Worm (Caenorhabditis elegans) whole organism, young adult: ENCODE results near the gene best-7.

Experiments used
- B0019.2 ChIP-seq: fragments of 200-800 bp; sonication (Bioruptor generic); conservative IDR thresholded peaks from 2 replicates; pipeline ENCODE4 v1.3.6; 2022; ENCODE audit warnings: missing genetic modification reagents, missing genetic modification characterization, missing compliant biosample characterization
- B0336.3 ChIP-seq: fragments of 200-800 bp; sonication (Bioruptor generic); IDR thresholded peaks from 2 replicates; pipeline ENCODE4 v1.3.6; 2022; ENCODE audit warnings: missing genetic modification characterization, missing compliant biosample characterization
- C06A6.2 ChIP-seq: fragments of 200-800 bp; sonication (Bioruptor generic); conservative IDR thresholded peaks from 2 replicates; pipeline ENCODE4 v1.3.6; 2022; ENCODE audit warnings: missing genetic modification characterization, missing compliant biosample characterization
- C17E4.6 ChIP-seq: fragments of 200-800 bp; sonication (Bioruptor generic); IDR thresholded peaks from 2 replicates; pipeline ENCODE4 v1.3.6; 2022; ENCODE audit warnings: missing genetic modification reagents, missing genetic modification characterization, missing compliant biosample characterization
- F22D6.2 ChIP-seq: sonication (generic microtip); optimal IDR thresholded peaks from 2 replicates; lab custom pipeline; 2016; ENCODE audit warnings: mild to moderate bottlenecking, missing genetic modification characterization, missing compliant biosample characterization
- F23B12.7 ChIP-seq: sonication (generic microtip); optimal IDR thresholded peaks from 2 replicates; lab custom pipeline; 2017; ENCODE audit warnings: missing genetic modification characterization, mild to moderate bottlenecking, missing compliant biosample characterization, antibody characterized with exemption, moderate library complexity; ENCODE audit not compliant: insufficient read depth
- F49E8.2 ChIP-seq: sonication (generic microtip); optimal IDR thresholded peaks from 3 replicates; lab custom pipeline; 2017; ENCODE audit warnings: missing genetic modification characterization, mild to moderate bottlenecking, missing compliant biosample characterization, antibody characterized with exemption, moderate library complexity; ENCODE audit not compliant: insufficient read depth
- F52B5.7 ChIP-seq: sonication (generic microtip); optimal IDR thresholded peaks from 2 replicates; lab custom pipeline; 2016; ENCODE audit warnings: mild to moderate bottlenecking, missing genetic modification characterization, missing compliant biosample characterization
- Y53G8AR.9 ChIP-seq: fragments of 200-800 bp; sonication (Bioruptor generic); conservative IDR thresholded peaks from 2 replicates; pipeline ENCODE4 v1.3.6; 2022; ENCODE audit warnings: missing genetic modification reagents, missing genetic modification characterization, missing compliant biosample characterization
- Y56A3A.18 ChIP-seq: fragments of 200-800 bp; sonication (Bioruptor generic); IDR thresholded peaks from 2 replicates; pipeline ENCODE4 v1.3.6; 2022; ENCODE audit warnings: missing genetic modification reagents, missing genetic modification characterization, missing compliant biosample characterization
- Y67H2A.10 ChIP-seq: fragments of 200-800 bp; sonication (Bioruptor generic); conservative IDR thresholded peaks from 2 replicates; pipeline ENCODE4 v1.3.6; 2022; ENCODE audit warnings: missing genetic modification reagents, missing genetic modification characterization, missing compliant biosample characterization
- akir-1 ChIP-seq: fragments of 200-800 bp; sonication (Bioruptor generic); optimal IDR thresholded peaks from 2 replicates; lab custom pipeline; 2018; ENCODE audit warnings: mild to moderate bottlenecking, missing genetic modification characterization, moderate library complexity, missing compliant biosample characterization
- aptf-2 ChIP-seq: fragments of 200-800 bp; sonication (Bioruptor generic); conservative IDR thresholded peaks from 2 replicates; pipeline ENCODE4 v1.3.6; 2022; ENCODE audit warnings: missing genetic modification reagents, missing genetic modification characterization, missing compliant biosample characterization
- aptf-3 ChIP-seq: fragments of 200-800 bp; sonication (Bioruptor generic); IDR thresholded peaks from 2 replicates; pipeline ENCODE4 v1.3.6; 2022; ENCODE audit warnings: missing genetic modification characterization, missing compliant biosample characterization
- attf-3 ChIP-seq: fragments of 200-800 bp; sonication (Bioruptor generic); conservative IDR thresholded peaks from 2 replicates; pipeline ENCODE4 v1.3.6; 2022; ENCODE audit warnings: missing genetic modification reagents, missing genetic modification characterization, missing compliant biosample characterization
- bed-1 ChIP-seq: fragments of 200-800 bp; sonication (Bioruptor generic); IDR thresholded peaks from 2 replicates; pipeline ENCODE4 v1.3.6; 2022; ENCODE audit warnings: missing genetic modification reagents, missing genetic modification characterization, missing compliant biosample characterization
- bed-2 ChIP-seq: fragments of 200-800 bp; sonication (Bioruptor generic); IDR thresholded peaks from 2 replicates; pipeline ENCODE4 v1.3.6; 2022; ENCODE audit warnings: missing genetic modification reagents, missing genetic modification characterization, missing compliant biosample characterization
- cebp-1 ChIP-seq, 2 experiments: fragments of 200-800 bp in 1 of 2; sonication (Bioruptor generic) in 1 of 2; sonication (generic microtip) in 1 of 2; IDR thresholded peaks in 1 of 2; optimal IDR thresholded peaks in 1 of 2; 2 replicates each; pipeline versions ENCODE4 v1.3.6 to Lab custom; 2017 to 2022; ENCODE audit warnings: missing compliant biosample characterization in 2 of 2, missing genetic modification characterization in 2 of 2, mild to moderate bottlenecking in 1 of 2, missing genetic modification reagents in 1 of 2, moderate library complexity in 1 of 2
- chd-7 ChIP-seq: sonication (generic microtip); optimal IDR thresholded peaks from 2 replicates; lab custom pipeline; 2016; ENCODE audit warnings: mild to moderate bottlenecking, missing genetic modification characterization, moderate library complexity, missing compliant biosample characterization
- dpff-1 ChIP-seq: sonication (generic microtip); optimal IDR thresholded peaks from 2 replicates; lab custom pipeline; 2017; ENCODE audit warnings: mild to moderate bottlenecking, missing genetic modification characterization, missing compliant biosample characterization
- egl-18 ChIP-seq: fragments of 200-800 bp; sonication (Bioruptor generic); IDR thresholded peaks from 2 replicates; pipeline ENCODE4 v1.3.6; 2022; ENCODE audit warnings: missing genetic modification reagents, missing genetic modification characterization, missing compliant biosample characterization
- ekl-4 ChIP-seq: fragments of 200-800 bp; sonication (Bioruptor generic); IDR thresholded peaks from 2 replicates; pipeline ENCODE4 v1.3.6; 2022; ENCODE audit warnings: missing genetic modification reagents, missing genetic modification characterization, missing compliant biosample characterization
- fkh-3 ChIP-seq: sonication (generic microtip); optimal IDR thresholded peaks from 2 replicates; lab custom pipeline; 2016; ENCODE audit warnings: mild to moderate bottlenecking, missing genetic modification characterization, missing compliant biosample characterization
- gei-17 ChIP-seq: fragments of 200-800 bp; sonication (Bioruptor generic); optimal IDR thresholded peaks from 2 replicates; lab custom pipeline; 2018; ENCODE audit warnings: mild to moderate bottlenecking, missing genetic modification characterization, missing compliant biosample characterization
- hmg-1.2 ChIP-seq: fragments of 200-800 bp; sonication (Bioruptor generic); IDR thresholded peaks from 2 replicates; pipeline ENCODE4 v1.3.6; 2022; ENCODE audit warnings: missing genetic modification reagents, missing genetic modification characterization, missing compliant biosample characterization
- let-526 ChIP-seq: fragments of 200-800 bp; sonication (Bioruptor generic); IDR thresholded peaks from 2 replicates; pipeline ENCODE4 v1.3.6; 2022; ENCODE audit warnings: missing genetic modification reagents, missing genetic modification characterization, missing compliant biosample characterization
- lin-26 ChIP-seq: fragments of 200-800 bp; sonication (Bioruptor generic); IDR thresholded peaks from 2 replicates; pipeline ENCODE4 v1.3.6; 2022; ENCODE audit warnings: missing genetic modification reagents, missing genetic modification characterization, missing compliant biosample characterization
- madf-3 ChIP-seq: fragments of 200-800 bp; sonication (Bioruptor generic); IDR thresholded peaks from 2 replicates; pipeline ENCODE4 v1.3.6; 2022; ENCODE audit warnings: missing genetic modification reagents, missing genetic modification characterization, missing compliant biosample characterization
- mxl-1 ChIP-seq: sonication (generic microtip); optimal IDR thresholded peaks from 2 replicates; lab custom pipeline; 2016; ENCODE audit warnings: missing genetic modification characterization, missing compliant biosample characterization
- nfya-2 ChIP-seq: fragments of 200-800 bp; sonication (Bioruptor generic); IDR thresholded peaks from 2 replicates; pipeline ENCODE4 v1.3.6; 2022; ENCODE audit warnings: missing genetic modification reagents, missing genetic modification characterization, missing compliant biosample characterization
- nhr-179 ChIP-seq: sonication (generic microtip); optimal IDR thresholded peaks from 2 replicates; lab custom pipeline; 2016; ENCODE audit warnings: mild to moderate bottlenecking, missing genetic modification characterization, missing compliant biosample characterization
- nhr-80 ChIP-seq: sonication (generic microtip); optimal IDR thresholded peaks from 2 replicates; lab custom pipeline; 2016; ENCODE audit warnings: missing genetic modification characterization, missing compliant biosample characterization
- repo-1 ChIP-seq: sonication (generic microtip); optimal IDR thresholded peaks from 2 replicates; lab custom pipeline; 2017; ENCODE audit warnings: mild to moderate bottlenecking, missing genetic modification characterization, missing compliant biosample characterization
- rpc-1 ChIP-seq, 2 experiments: fragments of 150-350 bp in 1 of 2; sonication (generic microtip) in 1 of 2; optimal IDR thresholded peaks; 2 replicates each; lab custom pipeline; 2014 to 2018; ENCODE audit warnings: missing biosample characterization in 1 of 2, missing genetic modification characterization in 1 of 2, missing genetic modification reagents in 1 of 2, missing genotype in 1 of 2
- sea-2 ChIP-seq: fragments of 200-800 bp; sonication (Bioruptor generic); IDR thresholded peaks from 2 replicates; pipeline ENCODE4 v1.3.6; 2022; ENCODE audit warnings: missing genetic modification characterization, missing compliant biosample characterization
- snpc-4 ChIP-seq, 5 experiments: fragments of 150-350 bp in 1 of 5; sonication (generic microtip) in 4 of 5; optimal IDR thresholded peaks; 2 replicates each; lab custom pipeline; 2014 to 2018; ENCODE audit warnings: missing genetic modification characterization in 5 of 5, missing biosample characterization in 3 of 5, antibody characterized with exemption in 2 of 5, mild to moderate bottlenecking in 2 of 5, missing compliant biosample characterization in 2 of 5, missing genotype in 2 of 5, moderate library complexity in 2 of 5, missing genetic modification reagents in 1 of 5
- somi-1 ChIP-seq: fragments of 200-800 bp; sonication (Bioruptor generic); optimal IDR thresholded peaks from 2 replicates; lab custom pipeline; 2018; ENCODE audit warnings: mild to moderate bottlenecking, missing genetic modification characterization, missing compliant biosample characterization
- unc-130 ChIP-seq: sonication (generic microtip); optimal IDR thresholded peaks from 2 replicates; lab custom pipeline; 2016; ENCODE audit warnings: missing genetic modification reagents, missing genetic modification characterization, missing compliant biosample characterization
- zfh-2 ChIP-seq: fragments of 200-800 bp; sonication (Bioruptor generic); conservative IDR thresholded peaks from 2 replicates; pipeline ENCODE4 v1.3.6; 2022; ENCODE audit warnings: missing genetic modification reagents, missing genetic modification characterization, missing compliant biosample characterization
- ztf-3 ChIP-seq: fragments of 200-800 bp; sonication (Bioruptor generic); optimal IDR thresholded peaks from 2 replicates; lab custom pipeline; 2018; ENCODE audit warnings: mild to moderate bottlenecking, missing genetic modification characterization, missing compliant biosample characterization
- ztf-6 ChIP-seq: fragments of 200-800 bp; sonication (Bioruptor generic); IDR thresholded peaks from 2 replicates; pipeline ENCODE4 v1.3.6; 2022; ENCODE audit warnings: missing genetic modification reagents, missing genetic modification characterization, missing compliant biosample characterization

Gene best-7

ce11 chrIV:11186729-11187128 is 43.4 kb downstream of the best-7 start, which contains the start of gene sdz-27:
Gene sdz-27, plus strand, starts transcription at chrIV:11187029.
- TF ChIP-seq unc-130 (GFP tag; lab: Kevin White, UChicago) (no peak), bed-2 (no peak), sea-2 (no peak), F52B5.7 (tag; lab: Kevin White, UChicago) (no peak), attf-3 (GFP tag; lab: Robert Waterston, UW) (no peak), B0019.2 (GFP tag; lab: Robert Waterston, UW) (no peak), F49E8.2 (tag; lab: Kevin White, UChicago) (no peak), Y67H2A.10 (GFP tag; lab: Robert Waterston, UW) (no peak), egl-18 (GFP tag; lab: Robert Waterston, UW) (no peak), C06A6.2 (GFP tag; lab: Robert Waterston, UW) (no peak), let-526 (GFP tag; lab: Robert Waterston, UW) (no peak), nfya-2 (GFP tag; lab: Robert Waterston, UW) (no peak)
- TF ChIP-seq, all 124 proteins: peak for 0

- TF ChIP-seq cebp-1 (GFP tag; IDR thresholded peaks at IDR 0.05; lab: Robert Waterston, UW) (no peak), cebp-1 (tag; optimal IDR thresholded peaks at IDR 0.05; lab: Kevin White, UChicago) (peak; percentile 0), nhr-80 (no peak)
Observed at ce11 chrIV:11183991-11184390, 46.1 kb downstream of the best-7 start, which contains the start of gene nuaf-3. Gene nuaf-3, plus strand, starts transcription at chrIV:11184291.

- TF ChIP-seq Y53G8AR.9 (peak; percentile 60), dpff-1 (tag; lab: Kevin White, UChicago) (no peak), mxl-1 (no peak), madf-3 (GFP tag; lab: Robert Waterston, UW) (no peak), repo-1 (tag; lab: Kevin White, UChicago) (peak; percentile 52), nhr-179 (tag; lab: Kevin White, UChicago) (no peak), fkh-3 (tag; lab: Kevin White, UChicago) (no peak), somi-1 (no peak), hmg-1.2 (no peak), cebp-1 (GFP tag; IDR thresholded peaks at IDR 0.05; lab: Robert Waterston, UW) (no peak), cebp-1 (tag; optimal IDR thresholded peaks at IDR 0.05; lab: Kevin White, UChicago) (no peak), attf-3 (GFP tag; lab: Robert Waterston, UW) (no peak), rpc-1 (optimal IDR thresholded peaks at IDR 0.05; lab: Kevin White, UChicago) (no peak), rpc-1 (tag; optimal IDR thresholded peaks at IDR 0.05; lab: Kevin White, UChicago) (no peak), zfh-2 (GFP tag; lab: Robert Waterston, UW) (no peak), ztf-3 (GFP tag; lab: Kevin White, UChicago) (no peak), snpc-4 (GFP tag; optimal IDR thresholded peaks at IDR 0.05; lab: Kevin White, UChicago) (no peak), snpc-4 (tag; optimal IDR thresholded peaks at IDR 0.05; lab: Kevin White, UChicago) (no peak), chd-7 (tag; lab: Kevin White, UChicago) (no peak), Y56A3A.18 (GFP tag; lab: Robert Waterston, UW) (0 out of 2 replicates have a peak, but pooled peaks have one; percentile 31), ekl-4 (0 out of 2 replicates have a peak, but pooled peaks have one; percentile 7), lin-26 (GFP tag; lab: Robert Waterston, UW) (no peak), akir-1 (GFP tag; lab: Kevin White, UChicago) (no peak), bed-1 (no peak), F22D6.2 (tag; lab: Kevin White, UChicago) (no peak), aptf-2 (GFP tag; lab: Robert Waterston, UW) (no peak), C17E4.6 (GFP tag; lab: Robert Waterston, UW) (0 out of 2 replicates have a peak, but pooled peaks have one; percentile 42), aptf-3 (GFP tag; lab: Robert Waterston, UW) (no peak), ztf-6 (GFP tag; lab: Robert Waterston, UW) (no peak), B0019.2 (GFP tag; lab: Robert Waterston, UW) (no peak), B0336.3 (peak; percentile 67), gei-17 (peak; percentile 2), F23B12.7 (no peak)
Observed at ce11 chrIV:11183013-11183412, 47.1 kb downstream of the best-7 start, which contains the start of gene prx-14. Gene prx-14, plus strand, starts transcription at chrIV:11183132.
